Fruit fly (Drosophila melanogaster) whole organism, embryonic: ENCODE measurements around the gene Syt12.

ENCODE experiments used
- ATbp ChIP-seq: fragments of 200-800 bp; sonication (Bioruptor generic); optimal IDR thresholded peaks from 2 replicates; lab custom pipeline; 2017; ENCODE audit warnings: missing biosample characterization, mild to moderate bottlenecking, missing genetic modification characterization, missing genetic modification reagents
- Antp ChIP-seq: fragments of 200-800 bp; sonication (Bioruptor generic); optimal IDR thresholded peaks from 3 replicates; lab custom pipeline; 2016; ENCODE audit warnings: missing biosample characterization, missing genetic modification characterization
- Awh ChIP-seq: fragments of 200-800 bp; sonication (Bioruptor generic); IDR thresholded peaks from 2 replicates; pipeline ENCODE4, ENCODE4 v1.3.6; 2022; ENCODE audit warnings: missing biosample characterization, missing genetic modification characterization
- B-H1 ChIP-seq: fragments of 200-800 bp; sonication (Bioruptor generic); IDR thresholded peaks from 3 replicates; pipeline ENCODE4 v1.3.6; 2022; ENCODE audit warnings: missing biosample characterization, missing genetic modification characterization
- CG10209 ChIP-seq: fragments of 200-800 bp; sonication (Bioruptor generic); optimal IDR thresholded peaks from 3 replicates; lab custom pipeline; 2017; ENCODE audit warnings: missing biosample characterization, mild to moderate bottlenecking, missing genetic modification characterization, missing genetic modification reagents
- CG10274 ChIP-seq: fragments of 200-800 bp; sonication (Bioruptor generic); optimal IDR thresholded peaks from 3 replicates; lab custom pipeline; 2017; ENCODE audit warnings: missing biosample characterization, mild to moderate bottlenecking, missing genetic modification characterization
- CG11695 ChIP-seq: fragments of 200-800 bp; sonication (Bioruptor generic); IDR thresholded peaks from 3 replicates; pipeline ENCODE4 v1.3.6; 2022; ENCODE audit warnings: missing biosample characterization, missing genetic modification characterization
- CG12071 ChIP-seq: fragments of 200-800 bp; sonication (Bioruptor generic); optimal IDR thresholded peaks from 3 replicates; lab custom pipeline; 2018; ENCODE audit warnings: missing biosample characterization, mild to moderate bottlenecking, missing genetic modification characterization
- CG12769 ChIP-seq: fragments of 200-800 bp; sonication (Bioruptor generic); optimal IDR thresholded peaks from 2 replicates; lab custom pipeline; 2019; ENCODE audit warnings: missing biosample characterization, mild to moderate bottlenecking, missing genetic modification characterization, moderate library complexity
- CG13775 ChIP-seq: fragments of 200-800 bp; sonication (Bioruptor generic); optimal IDR thresholded peaks from 3 replicates; lab custom pipeline; 2017; ENCODE audit warnings: missing biosample characterization, mild to moderate bottlenecking, missing genetic modification characterization
- CG15696 ChIP-seq: fragments of 200-800 bp; sonication (Bioruptor generic); optimal IDR thresholded peaks from 2 replicates; lab custom pipeline; 2019; ENCODE audit warnings: missing biosample characterization, mild to moderate bottlenecking, missing genetic modification characterization, moderate library complexity
- CG17186 ChIP-seq: fragments of 200-800 bp; sonication (Bioruptor generic); optimal IDR thresholded peaks from 3 replicates; lab custom pipeline; 2017; ENCODE audit warnings: missing biosample characterization, missing genetic modification reagents, missing genetic modification characterization
- CG17385 ChIP-seq: fragments of 200-800 bp; sonication (Bioruptor generic); optimal IDR thresholded peaks from 3 replicates; lab custom pipeline; 2018; ENCODE audit warnings: missing biosample characterization, mild to moderate bottlenecking, missing genetic modification characterization
- CG2116 ChIP-seq: fragments of 200-800 bp; sonication (Bioruptor generic); optimal IDR thresholded peaks from 3 replicates; lab custom pipeline; 2018; ENCODE audit warnings: missing biosample characterization, mild to moderate bottlenecking, missing genetic modification characterization
- CG2678 ChIP-seq: fragments of 200-800 bp; sonication (Bioruptor generic); optimal IDR thresholded peaks from 3 replicates; lab custom pipeline; 2019; ENCODE audit warnings: missing biosample characterization, mild to moderate bottlenecking, missing genetic modification characterization, moderate library complexity
- CG31224 ChIP-seq: fragments of 200-800 bp; sonication (Bioruptor generic); IDR thresholded peaks from 2 replicates; pipeline ENCODE4 v1.3.6; 2022; ENCODE audit warnings: missing biosample characterization, missing genetic modification characterization
- CG3281 ChIP-seq: fragments of 200-800 bp; sonication (Bioruptor generic); optimal IDR thresholded peaks from 3 replicates; lab custom pipeline; 2017; ENCODE audit warnings: missing biosample characterization, mild to moderate bottlenecking, missing genetic modification characterization
- CG3847 ChIP-seq: fragments of 200-800 bp; sonication (Bioruptor generic); IDR thresholded peaks from 2 replicates; pipeline ENCODE4 v1.3.6; 2022; ENCODE audit warnings: missing biosample characterization, missing genetic modification characterization
- CG5953 ChIP-seq: fragments of 200-800 bp; sonication (Bioruptor generic); IDR thresholded peaks from 2 replicates; pipeline ENCODE4 v1.3.6; 2022; ENCODE audit warnings: missing biosample characterization, missing genetic modification characterization
- CG7271 ChIP-seq: fragments of 200-800 bp; sonication (Bioruptor generic); optimal IDR thresholded peaks from 2 replicates; lab custom pipeline; 2018; ENCODE audit warnings: missing biosample characterization, mild to moderate bottlenecking, missing genetic modification characterization, moderate library complexity
- CG7839 ChIP-seq: fragments of 200-800 bp; sonication (Bioruptor generic); optimal IDR thresholded peaks from 3 replicates; lab custom pipeline; 2018; ENCODE audit warnings: missing biosample characterization, mild to moderate bottlenecking, missing genetic modification characterization, moderate library complexity
- CG8478 ChIP-seq: fragments of >200 bp; optimal IDR thresholded peaks from 2 replicates; lab custom pipeline; 2018
- CG9609 ChIP-seq: fragments of 200-800 bp; sonication (Bioruptor generic); optimal IDR thresholded peaks from 3 replicates; lab custom pipeline; 2016; ENCODE audit warnings: missing biosample characterization, missing genetic modification characterization
- CG9727 ChIP-seq: fragments of 200-800 bp; sonication (Bioruptor generic); optimal IDR thresholded peaks from 3 replicates; lab custom pipeline; 2017; ENCODE audit warnings: missing biosample characterization, mild to moderate bottlenecking, missing genetic modification characterization
- Dll ChIP-seq: fragments of 200-800 bp; sonication (Bioruptor generic); IDR thresholded peaks from 4 replicates; pipeline ENCODE4 v1.3.6; 2022; ENCODE audit warnings: missing biosample characterization, missing genetic modification characterization; ENCODE audit not compliant: partially characterized antibody
- E2f1 ChIP-seq: fragments of 200-800 bp; sonication (Bioruptor generic); IDR thresholded peaks from 2 replicates; pipeline ENCODE4 v1.3.6; 2022; ENCODE audit warnings: missing biosample characterization, missing genetic modification characterization
- Elba2 ChIP-seq: fragments of 200-800 bp; sonication (Bioruptor generic); optimal IDR thresholded peaks from 3 replicates; lab custom pipeline; 2016; ENCODE audit warnings: missing biosample characterization, missing genetic modification characterization
- HLHmδ ChIP-seq: fragments of 200-800 bp; sonication (Bioruptor generic); optimal IDR thresholded peaks from 2 replicates; lab custom pipeline; 2018; ENCODE audit warnings: missing biosample characterization, mild to moderate bottlenecking, missing genetic modification characterization, moderate library complexity
- HmgZ ChIP-seq: fragments of 200-800 bp; sonication (Bioruptor generic); optimal IDR thresholded peaks from 2 replicates; lab custom pipeline; 2018; ENCODE audit warnings: missing biosample characterization, mild to moderate bottlenecking, missing genetic modification characterization
- Meics ChIP-seq: fragments of 200-800 bp; sonication (Bioruptor generic); optimal IDR thresholded peaks from 2 replicates; lab custom pipeline; 2017; ENCODE audit warnings: missing biosample characterization, mild to moderate bottlenecking, missing genetic modification characterization
- Oli ChIP-seq: fragments of 200-800 bp; sonication (Bioruptor generic); optimal IDR thresholded peaks from 2 replicates; lab custom pipeline; 2018; ENCODE audit warnings: missing biosample characterization, mild to moderate bottlenecking, missing genetic modification characterization, moderate library complexity
- Sry-δ ChIP-seq: fragments of 200-800 bp; sonication (Bioruptor generic); optimal IDR thresholded peaks from 2 replicates; lab custom pipeline; 2016; ENCODE audit warnings: missing biosample characterization, missing genetic modification characterization
- Tbp ChIP-seq: fragments of >200 bp; optimal IDR thresholded peaks from 2 replicates; lab custom pipeline; 2018; ENCODE audit warnings: missing biosample characterization, missing genetic modification characterization
- caup ChIP-seq: fragments of 200-800 bp; sonication (Bioruptor generic); optimal IDR thresholded peaks from 3 replicates; lab custom pipeline; 2017; ENCODE audit warnings: missing biosample characterization, mild to moderate bottlenecking, missing genetic modification characterization, moderate library complexity; ENCODE audit not compliant: severe bottlenecking
- croc ChIP-seq: fragments of 200-800 bp; sonication (Bioruptor generic); conservative IDR thresholded peaks from 3 replicates; pipeline ENCODE4 v1.3.6; 2022; ENCODE audit warnings: missing biosample characterization, missing genetic modification characterization
- cwo ChIP-seq: fragments of 200-800 bp; sonication (Bioruptor generic); optimal IDR thresholded peaks from 3 replicates; lab custom pipeline; 2017; ENCODE audit warnings: missing biosample characterization, missing genetic modification characterization, mild to moderate bottlenecking, moderate library complexity, missing genetic modification reagents
- dati ChIP-seq: fragments of 200-800 bp; sonication (Bioruptor generic); IDR thresholded peaks from 2 replicates; pipeline ENCODE4 v1.3.6; 2022; ENCODE audit warnings: missing biosample characterization, missing genetic modification characterization
- eyg ChIP-seq: fragments of 200-800 bp; sonication (Bioruptor generic); optimal IDR thresholded peaks from 3 replicates; lab custom pipeline; 2016; ENCODE audit warnings: missing biosample characterization, missing genetic modification characterization
- fd96Cb ChIP-seq: fragments of 200-800 bp; sonication (Bioruptor generic); optimal IDR thresholded peaks from 2 replicates; lab custom pipeline; 2018; ENCODE audit warnings: missing biosample characterization, mild to moderate bottlenecking, missing genetic modification characterization, moderate library complexity
- gcm2 ChIP-seq: fragments of 200-800 bp; sonication (Bioruptor generic); optimal IDR thresholded peaks from 2 replicates; lab custom pipeline; 2016; ENCODE audit warnings: missing biosample characterization, missing genetic modification characterization
- grn ChIP-seq: fragments of 200-800 bp; sonication (Bioruptor generic); optimal IDR thresholded peaks from 3 replicates; lab custom pipeline; 2017; ENCODE audit warnings: missing biosample characterization, missing genetic modification characterization
- hb ChIP-seq: fragments of 200-800 bp; sonication (Bioruptor generic); IDR thresholded peaks from 3 replicates; pipeline ENCODE4 v1.3.6; 2022; ENCODE audit warnings: missing biosample characterization, missing genetic modification characterization; ENCODE audit not compliant: partially characterized antibody
- kay ChIP-seq: fragments of 200-800 bp; sonication (Bioruptor generic); optimal IDR thresholded peaks from 2 replicates; lab custom pipeline; 2016; ENCODE audit warnings: missing biosample characterization, missing genetic modification characterization
- lilli ChIP-seq: fragments of 200-800 bp; sonication (Bioruptor generic); optimal IDR thresholded peaks from 3 replicates; lab custom pipeline; 2016; ENCODE audit warnings: missing biosample characterization, missing genetic modification characterization
- mld ChIP-seq: fragments of 200-800 bp; sonication (Bioruptor generic); IDR thresholded peaks from 3 replicates; pipeline ENCODE4 v1.3.6; 2022; ENCODE audit warnings: missing biosample characterization, missing genetic modification characterization; ENCODE audit not compliant: partially characterized antibody
- org-1 ChIP-seq: fragments of 200-800 bp; sonication (Bioruptor generic); optimal IDR thresholded peaks from 2 replicates; lab custom pipeline; 2017; ENCODE audit warnings: missing biosample characterization, missing genetic modification characterization
- stc ChIP-seq: fragments of 200-800 bp; sonication (Bioruptor generic); IDR thresholded peaks from 2 replicates; pipeline ENCODE4 v1.3.6; 2022; ENCODE audit warnings: missing biosample characterization, missing genetic modification characterization
- tin ChIP-seq: fragments of 200-800 bp; sonication (Bioruptor generic); optimal IDR thresholded peaks from 3 replicates; lab custom pipeline; 2016; ENCODE audit warnings: missing biosample characterization, missing genetic modification characterization
- toy ChIP-seq: fragments of 200-800 bp; sonication (Bioruptor generic); IDR thresholded peaks from 2 replicates; pipeline ENCODE4 v1.3.6; 2022; ENCODE audit warnings: missing biosample characterization, missing genetic modification characterization
- vvl ChIP-seq: fragments of 200-800 bp; sonication (Bioruptor generic); IDR thresholded peaks from 2 replicates; pipeline ENCODE4 v1.3.6; 2022; ENCODE audit warnings: missing biosample characterization, missing genetic modification characterization
- zen ChIP-seq: fragments of 200-800 bp; sonication (Bioruptor generic); optimal IDR thresholded peaks from 3 replicates; lab custom pipeline; 2018; ENCODE audit warnings: missing biosample characterization, mild to moderate bottlenecking, missing genetic modification characterization, moderate library complexity
- zfh2 ChIP-seq: fragments of 200-800 bp; sonication (Bioruptor generic); optimal IDR thresholded peaks from 2 replicates; lab custom pipeline; 2016; ENCODE audit warnings: missing biosample characterization, missing genetic modification characterization

The Syt12 gene

DNA sequence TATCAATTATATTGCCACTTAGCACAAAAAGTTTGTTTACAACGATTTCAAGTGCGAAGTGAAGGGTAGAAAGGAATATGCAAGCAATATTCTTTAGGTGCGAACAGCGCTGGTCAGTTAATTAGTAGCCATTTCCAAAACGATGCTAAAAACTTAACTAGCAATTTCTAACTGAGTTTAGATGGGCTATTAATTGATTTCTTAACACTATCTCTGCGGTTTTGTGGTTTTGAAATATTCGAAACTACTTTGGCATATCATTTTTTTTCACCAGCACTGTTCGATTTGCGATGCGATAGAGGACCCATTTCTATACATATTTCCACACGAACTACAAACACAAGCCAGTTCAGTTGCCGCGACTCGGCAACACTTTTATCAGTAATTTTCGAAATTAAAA, 17.5 kb downstream of the Syt12 start:
- TF ChIP-seq croc (GFP tag; lab: Robert Waterston, UW) (no peak), Antp (no peak), toy (GFP tag; lab: Robert Waterston, UW) (no peak), CG17186 (GFP tag; lab: Kevin White, UChicago) (no peak), Tbp (no peak), eyg (GFP tag; lab: Kevin White, UChicago) (no peak), HLHmδ (GFP tag; lab: Kevin White, UChicago) (no peak), CG2678 (peak; percentile 50), Sry-δ (GFP tag; lab: Kevin White, UChicago) (no peak), CG2116 (no peak), zfh2 (GFP tag; lab: Kevin White, UChicago) (peak; percentile 42), CG9727 (GFP tag; lab: Kevin White, UChicago) (peak; percentile 37), CG10274 (no peak), hb (GFP tag; lab: Robert Waterston, UW) (no peak), HmgZ (peak; percentile 19), caup (GFP tag; lab: Kevin White, UChicago) (peak; percentile 25), CG11695 (GFP tag; lab: Robert Waterston, UW) (0 out of 3 replicates have a peak, but pooled peaks have one; percentile 42), vvl (no peak), Awh (GFP tag; lab: Robert Waterston, UW) (no peak), mld (GFP tag; lab: Robert Waterston, UW) (no peak), CG17385 (GFP tag; lab: Kevin White, UChicago) (peak; percentile 26), grn (GFP tag; lab: Kevin White, UChicago) (no peak), CG7271 (tag; lab: Kevin White, UChicago) (no peak), dati (GFP tag; lab: Robert Waterston, UW) (no peak), fd96Cb (no peak), CG13775 (GFP tag; lab: Kevin White, UChicago) (peak; percentile 12), B-H1 (GFP tag; lab: Robert Waterston, UW) (no peak), CG3281 (GFP tag; lab: Kevin White, UChicago) (peak; percentile 44), CG15696 (tag; lab: Kevin White, UChicago) (no peak), stc (GFP tag; lab: Robert Waterston, UW) (peak; percentile 54), tin (GFP tag; lab: Kevin White, UChicago) (no peak), CG5953 (GFP tag; lab: Robert Waterston, UW) (no peak), zen (tag; lab: Kevin White, UChicago) (no peak), CG3847 (GFP tag; lab: Robert Waterston, UW) (no peak), Dll (GFP tag; lab: Robert Waterston, UW) (no peak), CG10209 (GFP tag; lab: Kevin White, UChicago) (peak; percentile 24), CG9609 (GFP tag; lab: Kevin White, UChicago) (peak; percentile 15), Oli (tag; lab: Kevin White, UChicago) (no peak), lilli (peak; percentile 49), CG7839 (tag; lab: Kevin White, UChicago) (peak; percentile 17), CG12071 (no peak), org-1 (GFP tag; lab: Kevin White, UChicago) (no peak), E2f1 (GFP tag; lab: Robert Waterston, UW) (peak; percentile 17; the same call in 1 of the 2 replicates), CG31224 (GFP tag; lab: Robert Waterston, UW) (no peak), cwo (GFP tag; lab: Kevin White, UChicago) (peak; percentile 43), ATbp (GFP tag; lab: Kevin White, UChicago) (no peak), CG12769 (tag; lab: Kevin White, UChicago) (peak; percentile 46), gcm2 (no peak), Elba2 (no peak), kay (no peak), Meics (GFP tag; lab: Kevin White, UChicago) (peak; percentile 37), CG8478 (lab: Kevin White, UChicago) (no peak)
